Fruit fly (Drosophila melanogaster) whole organism, embryonic: Measurements from ENCODE around the gene btv.

Experiments used
- CG10321 ChIP-seq: fragments of 200-800 bp; sonication (Bioruptor generic); IDR thresholded peaks from 2 replicates; pipeline ENCODE4 v1.3.6; 2022; ENCODE audit warnings: missing biosample characterization, missing genetic modification characterization
- CG14965 ChIP-seq: fragments of 200-800 bp; sonication (Bioruptor generic); optimal IDR thresholded peaks from 2 replicates; lab custom pipeline; 2016; ENCODE audit warnings: missing biosample characterization, missing genetic modification characterization, borderline replicate concordance
- Doc3 ChIP-seq: fragments of 200-800 bp; sonication (Bioruptor generic); IDR thresholded peaks from 3 replicates; pipeline ENCODE4 v1.3.6; 2022; ENCODE audit warnings: missing biosample characterization, missing genetic modification characterization; ENCODE audit not compliant: partially characterized antibody
- Hr78 ChIP-seq, 2 experiments: fragments of 200-800 bp in 1 of 2; fragments of >200 bp in 1 of 2; sonication (Bioruptor generic) in 1 of 2; optimal IDR thresholded peaks; 2 replicates each; lab custom pipeline; 2017 to 2019; ENCODE audit warnings: missing biosample characterization in 2 of 2, missing genetic modification characterization in 2 of 2, mild to moderate bottlenecking in 1 of 2, moderate library complexity in 1 of 2
- Taf1 ChIP-seq: fragments of 200-800 bp; sonication (Bioruptor generic); IDR thresholded peaks from 2 replicates; pipeline ENCODE4 v1.3.6; 2022; ENCODE audit warnings: missing biosample characterization, missing genetic modification characterization

DNA sequence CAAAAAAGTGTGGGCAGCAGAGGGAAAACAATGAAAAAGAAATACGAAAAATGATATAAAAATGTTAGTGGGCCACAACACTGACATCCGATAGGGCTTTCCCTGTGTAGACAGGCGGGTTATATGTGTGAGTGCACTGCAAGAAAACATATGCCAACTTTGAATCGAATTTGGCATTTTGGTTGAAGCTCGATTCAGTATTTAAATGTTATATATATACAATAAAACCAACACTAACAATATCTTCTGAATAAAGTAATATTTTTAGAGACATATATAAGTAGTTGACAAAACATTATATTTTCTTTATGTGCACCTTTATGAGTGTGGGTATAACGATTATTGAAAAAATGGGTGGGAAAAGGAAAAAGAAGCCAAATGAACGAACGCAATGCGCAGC, 60.7 kb downstream of the btv start:
- no peak for TF ChIP-seq CG14965
- no peak for TF ChIP-seq Taf1 (GFP tag; lab: Robert Waterston, UW)
- no peak for TF ChIP-seq Hr78 (GFP tag; optimal IDR thresholded peaks at IDR 0.05; lab: Kevin White, UChicago)
- no peak for TF ChIP-seq CG10321 (GFP tag; lab: Robert Waterston, UW)
- TF ChIP-seq Doc3 = no peak
